Worm (Caenorhabditis elegans) whole organism, young adult: ENCODE results near the gene srx-33.

ENCODE experiments used
- B0019.2 ChIP-seq: fragments of 200-800 bp; sonication (Bioruptor generic); conservative IDR thresholded peaks from 2 replicates; pipeline ENCODE4 v1.3.6; 2022; ENCODE audit warnings: missing genetic modification reagents, missing genetic modification characterization, missing compliant biosample characterization
- C17E4.6 ChIP-seq: fragments of 200-800 bp; sonication (Bioruptor generic); IDR thresholded peaks from 2 replicates; pipeline ENCODE4 v1.3.6; 2022; ENCODE audit warnings: missing genetic modification reagents, missing genetic modification characterization, missing compliant biosample characterization
- D2030.7 ChIP-seq: fragments of 200-800 bp; sonication (Bioruptor generic); IDR thresholded peaks from 2 replicates; pipeline ENCODE4 v1.3.6; 2022; ENCODE audit warnings: missing genetic modification reagents, missing genetic modification characterization, missing compliant biosample characterization
- K11D2.4 ChIP-seq: fragments of 200-800 bp; sonication (Bioruptor generic); IDR thresholded peaks from 2 replicates; pipeline ENCODE4 v1.3.6; 2022; ENCODE audit warnings: missing genetic modification reagents, missing genetic modification characterization, missing compliant biosample characterization
- Y67H2A.10 ChIP-seq: fragments of 200-800 bp; sonication (Bioruptor generic); conservative IDR thresholded peaks from 2 replicates; pipeline ENCODE4 v1.3.6; 2022; ENCODE audit warnings: missing genetic modification reagents, missing genetic modification characterization, missing compliant biosample characterization
- attf-3 ChIP-seq: fragments of 200-800 bp; sonication (Bioruptor generic); conservative IDR thresholded peaks from 2 replicates; pipeline ENCODE4 v1.3.6; 2022; ENCODE audit warnings: missing genetic modification reagents, missing genetic modification characterization, missing compliant biosample characterization
- attf-5 ChIP-seq: fragments of 200-800 bp; sonication (Bioruptor generic); optimal IDR thresholded peaks from 2 replicates; lab custom pipeline; 2018; ENCODE audit warnings: mild to moderate bottlenecking, missing genetic modification characterization, missing compliant biosample characterization
- attf-6 ChIP-seq: fragments of 200-800 bp; sonication (Bioruptor generic); IDR thresholded peaks from 2 replicates; pipeline ENCODE4 v1.3.6; 2022; ENCODE audit warnings: missing genetic modification reagents, missing genetic modification characterization, missing compliant biosample characterization
- bed-1 ChIP-seq: fragments of 200-800 bp; sonication (Bioruptor generic); IDR thresholded peaks from 2 replicates; pipeline ENCODE4 v1.3.6; 2022; ENCODE audit warnings: missing genetic modification reagents, missing genetic modification characterization, missing compliant biosample characterization
- cebp-1 ChIP-seq, 2 experiments: fragments of 200-800 bp in 1 of 2; sonication (Bioruptor generic) in 1 of 2; sonication (generic microtip) in 1 of 2; IDR thresholded peaks in 1 of 2; optimal IDR thresholded peaks in 1 of 2; 2 replicates each; pipeline versions ENCODE4 v1.3.6 to Lab custom; 2017 to 2022; ENCODE audit warnings: missing compliant biosample characterization in 2 of 2, missing genetic modification characterization in 2 of 2, mild to moderate bottlenecking in 1 of 2, missing genetic modification reagents in 1 of 2, moderate library complexity in 1 of 2
- ceh-27 ChIP-seq: fragments of 200-800 bp; sonication (Bioruptor generic); optimal IDR thresholded peaks from 2 replicates; lab custom pipeline; 2018; ENCODE audit warnings: mild to moderate bottlenecking, missing genetic modification characterization, moderate library complexity, missing compliant biosample characterization
- dox-1 ChIP-seq: fragments of 200-800 bp; sonication (Bioruptor generic); IDR thresholded peaks from 2 replicates; pipeline ENCODE4 v1.3.6; 2022; ENCODE audit warnings: missing genetic modification reagents, missing genetic modification characterization, missing compliant biosample characterization
- egl-18 ChIP-seq: fragments of 200-800 bp; sonication (Bioruptor generic); IDR thresholded peaks from 2 replicates; pipeline ENCODE4 v1.3.6; 2022; ENCODE audit warnings: missing genetic modification reagents, missing genetic modification characterization, missing compliant biosample characterization
- fkh-3 ChIP-seq: sonication (generic microtip); optimal IDR thresholded peaks from 2 replicates; lab custom pipeline; 2016; ENCODE audit warnings: mild to moderate bottlenecking, missing genetic modification characterization, missing compliant biosample characterization
- gei-17 ChIP-seq: fragments of 200-800 bp; sonication (Bioruptor generic); optimal IDR thresholded peaks from 2 replicates; lab custom pipeline; 2018; ENCODE audit warnings: mild to moderate bottlenecking, missing genetic modification characterization, missing compliant biosample characterization
- let-607 ChIP-seq, 2 experiments: fragments of 200-800 bp in 1 of 2; sonication (Bioruptor generic) in 1 of 2; sonication (generic microtip) in 1 of 2; optimal IDR thresholded peaks; 2 replicates each; lab custom pipeline; 2016 to 2018; ENCODE audit warnings: mild to moderate bottlenecking in 2 of 2, missing compliant biosample characterization in 2 of 2, missing genetic modification characterization in 2 of 2, moderate library complexity in 2 of 2, missing genotype in 1 of 2
- madf-10 ChIP-seq: sonication (generic microtip); optimal IDR thresholded peaks from 2 replicates; lab custom pipeline; 2016; ENCODE audit warnings: mild to moderate bottlenecking, missing genetic modification characterization, missing compliant biosample characterization
- madf-6 ChIP-seq: fragments of 200-800 bp; sonication (Bioruptor generic); IDR thresholded peaks from 2 replicates; pipeline ENCODE4 v1.3.6; 2022; ENCODE audit warnings: missing genetic modification reagents, missing genetic modification characterization, missing compliant biosample characterization
- mel-28 ChIP-seq: sonication (generic microtip); optimal IDR thresholded peaks from 2 replicates; lab custom pipeline; 2016; ENCODE audit warnings: borderline replicate concordance, mild to moderate bottlenecking, missing genetic modification characterization, missing compliant biosample characterization
- mes-4 ChIP-seq: sonication (generic microtip); optimal IDR thresholded peaks from 2 replicates; lab custom pipeline; 2016; ENCODE audit warnings: missing genotype, missing genetic modification characterization, missing compliant biosample characterization
- nfyb-1 ChIP-seq: fragments of 200-800 bp; sonication (Bioruptor generic); IDR thresholded peaks from 2 replicates; pipeline ENCODE4 v1.3.6; 2022; ENCODE audit warnings: missing genetic modification reagents, missing genetic modification characterization, missing compliant biosample characterization
- nhr-120 ChIP-seq: fragments of 200-800 bp; sonication (Bioruptor generic); IDR thresholded peaks from 2 replicates; pipeline ENCODE4 v1.3.6; 2022; ENCODE audit warnings: missing genetic modification characterization, missing compliant biosample characterization
- nhr-80 ChIP-seq: sonication (generic microtip); optimal IDR thresholded peaks from 2 replicates; lab custom pipeline; 2016; ENCODE audit warnings: missing genetic modification characterization, missing compliant biosample characterization
- nhr-90 ChIP-seq: sonication (generic microtip); optimal IDR thresholded peaks from 2 replicates; lab custom pipeline; 2016; ENCODE audit warnings: missing genotype, mild to moderate bottlenecking, missing genetic modification characterization, missing compliant biosample characterization
- rcor-1 ChIP-seq: fragments of 200-800 bp; sonication (Bioruptor generic); IDR thresholded peaks from 2 replicates; pipeline ENCODE4 v1.3.6; 2022; ENCODE audit warnings: missing genetic modification reagents, missing genetic modification characterization, missing compliant biosample characterization
- snpc-4 ChIP-seq, 5 experiments: fragments of 150-350 bp in 1 of 5; sonication (generic microtip) in 4 of 5; optimal IDR thresholded peaks; 2 replicates each; lab custom pipeline; 2014 to 2018; ENCODE audit warnings: missing genetic modification characterization in 5 of 5, missing biosample characterization in 3 of 5, antibody characterized with exemption in 2 of 5, mild to moderate bottlenecking in 2 of 5, missing compliant biosample characterization in 2 of 5, missing genotype in 2 of 5, moderate library complexity in 2 of 5, missing genetic modification reagents in 1 of 5
- zfh-2 ChIP-seq: fragments of 200-800 bp; sonication (Bioruptor generic); conservative IDR thresholded peaks from 2 replicates; pipeline ENCODE4 v1.3.6; 2022; ENCODE audit warnings: missing genetic modification reagents, missing genetic modification characterization, missing compliant biosample characterization
- zim-3 ChIP-seq: sonication (generic microtip); optimal IDR thresholded peaks from 2 replicates; lab custom pipeline; 2017; ENCODE audit warnings: mild to moderate bottlenecking, missing genetic modification characterization, moderate library complexity, missing compliant biosample characterization

The srx-33 gene

DNA sequence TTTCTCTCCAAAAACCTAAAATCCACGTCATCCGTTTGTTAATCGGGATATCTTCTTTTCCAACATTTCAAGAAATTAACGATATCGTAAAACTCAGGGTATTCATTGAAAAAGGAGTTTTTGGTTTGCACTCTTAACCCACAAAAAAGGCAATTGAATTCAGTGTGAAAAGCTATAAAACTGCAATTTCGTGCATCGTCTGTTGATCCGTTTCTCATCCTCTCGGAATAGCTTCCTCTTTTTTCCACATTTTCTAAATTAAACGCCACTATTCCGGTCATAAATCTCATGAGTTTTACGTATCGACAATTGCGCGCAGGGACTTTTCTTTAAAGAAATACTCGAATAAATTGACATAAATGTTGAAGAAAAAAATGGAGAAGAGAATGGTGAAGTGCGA lies 6.5 kb downstream of the srx-33 start:
- TF ChIP-seq ceh-27 (GFP tag; lab: Kevin White, UChicago): peak; percentile 45
- TF ChIP-seq attf-5 (GFP tag; lab: Kevin White, UChicago): no peak
- TF ChIP-seq, all 124 proteins: peak for 1

- TF ChIP-seq madf-6 (GFP tag; lab: Robert Waterston, UW) (no peak), rcor-1 (no peak)
These were observed 7.4 kb downstream of the srx-33 start for ce11 chrV:7111276-7111675.

- no peak for TF ChIP-seq snpc-4 (GFP tag; optimal IDR thresholded peaks at IDR 0.05; lab: Kevin White, UChicago)
- no peak for TF ChIP-seq snpc-4 (tag; optimal IDR thresholded peaks at IDR 0.05; lab: Kevin White, UChicago)
- TF ChIP-seq K11D2.4 (GFP tag; lab: Robert Waterston, UW): no peak
- TF ChIP-seq gei-17 (GFP tag; lab: Kevin White, UChicago): no peak
- no peak for TF ChIP-seq bed-1 (GFP tag; lab: Robert Waterston, UW)
- no peak for TF ChIP-seq zim-3 (tag; lab: Kevin White, UChicago)
- TF ChIP-seq mel-28: no peak
- TF ChIP-seq nhr-90 (tag; lab: Kevin White, UChicago): no peak
- no peak for TF ChIP-seq nhr-120 (GFP tag; lab: Robert Waterston, UW)
These were observed 8.3 kb downstream of the srx-33 start for ce11 chrV:7110370-7110769.

DNA sequence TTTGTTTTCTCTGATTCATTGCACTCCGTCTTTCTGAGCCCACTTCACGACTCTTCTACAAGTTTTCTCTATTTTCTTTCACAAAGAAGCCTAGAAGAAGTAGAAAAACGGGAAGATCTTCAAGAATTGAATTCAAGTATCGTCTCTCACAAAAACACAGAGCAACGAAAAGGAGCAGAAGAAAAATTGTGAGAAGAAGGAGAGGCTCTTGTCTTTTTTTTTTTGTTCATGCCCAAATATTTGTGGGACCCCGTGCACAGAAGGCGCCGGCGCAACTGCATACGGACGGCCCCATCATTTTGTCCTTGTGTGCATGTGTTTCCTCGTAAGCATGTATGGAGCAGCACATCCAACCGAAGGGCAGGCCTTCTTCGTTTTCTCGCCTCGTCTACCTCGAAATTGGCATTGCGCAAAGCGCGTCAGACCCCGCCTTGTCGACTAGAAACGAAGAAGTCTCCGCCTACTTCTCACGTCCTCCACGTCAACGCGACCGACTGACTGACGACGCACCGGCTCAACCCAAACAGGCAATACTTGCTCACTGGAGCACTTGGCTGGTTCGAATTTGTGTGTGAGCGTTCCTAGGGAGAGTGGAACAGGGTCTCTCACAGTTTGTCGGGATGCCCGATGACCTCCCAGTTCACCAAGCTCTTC lies 12.1 kb downstream of the srx-33 start:
- no peak for TF ChIP-seq nfyb-1 (GFP tag; lab: Robert Waterston, UW)
- TF ChIP-seq zfh-2: peak; percentile 67; the same call in 1 of the 2 replicates
- 0 out of 2 replicates have a peak, but pooled peaks have one; percentile 65 for TF ChIP-seq egl-18

ce11 chrV:7103247-7103646 lies 15.4 kb downstream of the srx-33 start, which contains the start of gene odr-2:
TSS of gene odr-2 (plus strand) at chrV:7103547.
- TF ChIP-seq B0019.2 (no peak), attf-6 (GFP tag; lab: Robert Waterston, UW) (no peak), D2030.7 (GFP tag; lab: Robert Waterston, UW) (no peak), dox-1 (GFP tag; lab: Robert Waterston, UW) (no peak), let-607 (tag; optimal IDR thresholded peaks at IDR 0.05; lab: Kevin White, UChicago) (no peak)

DNA sequence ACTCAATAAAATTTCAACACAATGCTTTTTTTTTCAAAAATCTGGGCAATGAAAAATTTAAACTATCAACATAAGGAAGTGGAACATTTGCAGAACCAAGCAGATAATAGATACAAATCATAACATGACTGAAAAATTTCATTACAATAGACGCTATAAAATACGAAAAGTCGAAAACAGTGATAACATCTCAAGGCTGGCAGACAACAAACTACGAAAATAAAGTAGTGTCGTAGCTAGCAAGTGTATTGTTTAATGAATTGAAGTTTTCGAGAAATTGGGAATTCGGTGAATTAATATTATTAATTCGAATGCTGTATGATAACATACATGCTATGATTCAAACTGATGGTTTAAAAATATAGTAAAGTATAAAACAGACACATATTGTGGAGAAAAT lies 21.9 kb downstream of the srx-33 start:
- TF ChIP-seq madf-10: no peak
- no peak for TF ChIP-seq attf-3 (GFP tag; lab: Robert Waterston, UW)
- no peak for TF ChIP-seq Y67H2A.10
- no peak for TF ChIP-seq fkh-3 (tag; lab: Kevin White, UChicago)
- no peak for TF ChIP-seq mel-28
- no peak for TF ChIP-seq mes-4 (tag; lab: Kevin White, UChicago)
- no peak for TF ChIP-seq C17E4.6 (GFP tag; lab: Robert Waterston, UW)
- no peak for TF ChIP-seq cebp-1 (GFP tag; IDR thresholded peaks at IDR 0.05; lab: Robert Waterston, UW)
- TF ChIP-seq cebp-1 (tag; optimal IDR thresholded peaks at IDR 0.05; lab: Kevin White, UChicago): no peak
- no peak for TF ChIP-seq nhr-80 (tag; lab: Kevin White, UChicago)
